Worm (Caenorhabditis elegans): ENCODE data around the gene Y58A7A.1.

DNA sequence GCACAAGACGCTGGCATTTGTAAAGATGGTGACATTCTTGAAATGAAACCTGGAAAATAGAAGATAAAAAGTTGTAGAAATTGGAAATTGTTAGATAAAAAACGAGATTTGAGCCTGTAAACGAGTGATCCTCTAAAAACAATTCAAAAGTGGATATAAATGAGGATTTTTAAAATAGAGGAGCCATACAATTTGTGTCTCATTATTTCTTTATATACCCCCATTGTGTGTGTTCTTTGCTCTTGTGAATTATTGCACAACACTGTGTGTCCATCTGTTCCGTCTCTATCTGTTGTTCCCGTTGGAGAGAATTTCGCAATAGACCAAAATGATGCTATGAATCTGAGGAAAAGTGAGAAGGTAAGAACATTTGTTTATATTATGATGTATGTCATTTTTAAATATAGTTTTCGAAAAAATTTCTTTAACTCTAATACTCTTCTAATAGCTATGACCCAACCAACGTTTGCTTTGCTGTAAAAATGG lies 17.6 kb upstream of the Y58A7A.1 start, which contains the start of gene Y58A7A.5:
- TF ChIP-seq cog-1 (tag; optimal IDR thresholded peaks at IDR 0.05) (no peak), ztf-29 (GFP tag; IDR thresholded peaks at IDR 0.05) (no peak), flt-1 (GFP tag; IDR thresholded peaks at IDR 0.05) (no peak), ref-1 (GFP tag; conservative IDR thresholded peaks at IDR 0.05) (no peak), tab-1 (GFP tag; IDR thresholded peaks at IDR 0.05) (no peak), ztf-23 (GFP tag; IDR thresholded peaks at IDR 0.05) (no peak), med-1 (GFP tag; optimal IDR thresholded peaks at IDR 0.05; ENCODE audit: insufficient read depth) (no peak)
